Worm (Caenorhabditis elegans) whole organism, dauer: ENCODE measurements around the gene R08E3.1.

ENCODE experiments used
- unc-62 ChIP-seq: sonication (generic microtip); optimal IDR thresholded peaks from 2 replicates; lab custom pipeline; 2017; ENCODE audit warnings: missing biosample characterization, missing genetic modification reagents, missing genetic modification characterization

R08E3.1 gene

DNA sequence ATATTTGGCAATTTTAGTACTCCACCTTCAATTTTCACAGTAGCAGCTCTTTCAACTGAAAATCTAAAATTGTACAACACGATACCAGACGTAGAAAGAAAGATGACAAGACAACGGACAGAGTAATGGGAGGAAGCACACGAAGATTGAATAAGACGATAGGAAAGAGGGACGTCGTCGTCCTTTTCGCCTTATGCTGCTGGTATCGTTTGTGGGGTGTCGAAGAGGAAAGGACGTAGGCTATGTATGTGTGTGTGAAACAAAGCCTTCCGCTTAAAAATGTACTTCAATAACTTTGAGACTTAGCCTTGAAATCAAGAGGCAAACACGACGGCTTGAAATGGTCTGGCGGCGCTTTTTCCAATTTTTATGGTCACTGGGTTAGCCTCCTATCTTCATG is 50.3 kb downstream of the R08E3.1 start:
- TF ChIP-seq unc-62 (GFP tag; lab: Kevin White, UChicago) = no peak

DNA sequence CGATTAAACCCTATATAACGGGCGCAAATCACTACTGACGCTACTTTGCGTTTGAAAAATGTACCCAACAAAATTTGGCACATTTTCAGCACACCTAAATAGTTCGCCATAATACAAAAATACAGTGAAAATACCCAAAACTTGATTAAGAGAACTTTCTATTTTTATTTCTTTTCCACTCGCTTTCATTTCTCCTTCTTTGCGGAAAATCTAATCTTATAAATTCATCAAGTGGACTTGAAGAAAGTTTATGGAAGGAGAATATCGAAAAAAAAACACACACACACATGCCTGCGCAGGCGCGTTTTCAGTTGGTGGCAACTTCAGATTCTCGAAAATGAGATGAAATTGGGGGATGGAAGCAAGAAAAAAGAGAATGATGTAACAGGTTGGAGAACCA is 52.8 kb downstream of the R08E3.1 start:
- no peak for TF ChIP-seq unc-62 (GFP tag; lab: Kevin White, UChicago)

DNA sequence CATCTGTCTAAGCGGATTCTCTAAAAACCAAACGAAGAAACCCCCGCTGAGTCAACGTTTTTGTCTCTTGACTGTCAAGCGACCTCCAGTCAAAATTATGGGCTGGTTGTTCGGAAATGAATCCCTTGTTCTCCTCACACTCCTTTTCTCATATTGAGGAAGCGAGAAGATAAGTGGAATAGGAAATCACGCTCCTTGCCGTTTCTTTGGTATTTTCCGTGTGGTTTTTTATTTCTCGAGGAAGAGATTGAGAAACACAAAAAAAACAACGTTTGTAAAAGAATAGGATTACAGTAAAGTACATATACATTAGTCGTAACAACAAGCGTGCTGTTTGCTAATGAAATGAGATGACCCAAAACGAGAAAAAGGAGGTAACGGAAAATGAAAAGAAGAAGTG is 54.5 kb downstream of the R08E3.1 start, which contains the start of gene tsp-14:
TSS of gene tsp-14 (minus strand) at position 62 of the 400 bp plus-strand sequence.
- TF ChIP-seq unc-62 (GFP tag; lab: Kevin White, UChicago) = no peak

DNA sequence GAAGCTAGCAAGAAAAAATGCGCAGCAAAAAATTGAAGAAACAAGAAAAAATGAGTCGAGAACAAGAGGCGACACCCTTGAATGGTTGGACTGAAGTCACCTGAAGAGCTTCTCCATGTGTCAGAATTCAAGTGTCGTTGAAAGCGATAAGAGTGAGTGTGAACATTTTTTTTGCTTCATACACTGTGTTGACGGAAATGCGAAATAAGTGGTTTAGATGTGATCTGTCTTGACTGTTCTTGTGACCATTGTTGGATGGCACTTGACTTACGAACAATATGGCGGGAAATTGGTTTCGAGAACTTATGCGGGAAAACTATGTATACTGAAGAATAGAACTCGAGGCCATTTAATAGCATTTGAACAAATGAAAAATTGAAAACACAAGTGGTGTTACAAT is 57.6 kb downstream of the R08E3.1 start:
- TF ChIP-seq unc-62 (GFP tag; lab: Kevin White, UChicago) = no peak

DNA sequence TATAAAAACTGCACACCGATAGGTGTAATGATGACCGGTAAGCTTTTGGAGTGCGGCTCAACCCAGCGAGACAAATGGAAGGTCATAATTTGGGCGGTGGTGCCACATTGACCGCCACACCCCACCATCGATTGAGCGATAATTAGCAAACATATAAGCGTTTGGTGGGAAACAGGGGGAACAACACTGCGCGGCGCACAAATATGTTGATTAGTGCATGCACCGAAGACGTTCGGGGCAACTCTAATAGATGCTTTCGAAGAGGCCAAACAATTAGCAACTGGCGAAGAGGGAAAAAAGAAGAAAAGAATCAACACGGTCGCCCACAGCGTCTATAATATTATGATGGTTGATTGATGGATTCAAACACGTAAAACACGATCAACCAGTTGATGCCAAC is 58.9 kb downstream of the R08E3.1 start:
- no peak for TF ChIP-seq unc-62 (GFP tag; lab: Kevin White, UChicago)
